Worm (Caenorhabditis elegans): ENCODE results near the gene B0563.6.

- TF ChIP-seq R02D3.7 (tag; optimal IDR thresholded peaks at IDR 0.05) (no peak), blmp-1 (tag; optimal IDR thresholded peaks at IDR 0.05; ENCODE audit: insufficient read depth) (no peak), unc-62 (GFP tag; optimal IDR thresholded peaks at IDR 0.05) (no peak), nhr-12 (tag; optimal IDR thresholded peaks at IDR 0.05) (no peak), Y55F3AM.14 (GFP tag; optimal IDR thresholded peaks at IDR 0.05) (no peak), nhr-25 (tag; optimal IDR thresholded peaks at IDR 0.05) (no peak)
Observed at ce11 chrX:9107866-9108265, 29.6 kb upstream of the B0563.6 start.

Data from whole organism, L2 larva.